Worm (Caenorhabditis elegans) whole organism, young adult: Measurements from ENCODE around the gene tbc-2.
A peak's percentile ranks its signal among the peaks of the same experiment; 100 is the strongest.

Source experiments
- B0261.1 ChIP-seq: sonication (generic microtip); optimal IDR thresholded peaks from 2 replicates; lab custom pipeline; 2016; ENCODE audit warnings: mild to moderate bottlenecking, missing genetic modification characterization, moderate library complexity, missing compliant biosample characterization
- B0336.3 ChIP-seq: fragments of 200-800 bp; sonication (Bioruptor generic); IDR thresholded peaks from 2 replicates; pipeline ENCODE4 v1.3.6; 2022; ENCODE audit warnings: missing genetic modification characterization, missing compliant biosample characterization
- C17E4.6 ChIP-seq: fragments of 200-800 bp; sonication (Bioruptor generic); IDR thresholded peaks from 2 replicates; pipeline ENCODE4 v1.3.6; 2022; ENCODE audit warnings: missing genetic modification reagents, missing genetic modification characterization, missing compliant biosample characterization
- D2030.7 ChIP-seq: fragments of 200-800 bp; sonication (Bioruptor generic); IDR thresholded peaks from 2 replicates; pipeline ENCODE4 v1.3.6; 2022; ENCODE audit warnings: missing genetic modification reagents, missing genetic modification characterization, missing compliant biosample characterization
- F10E7.11 ChIP-seq: sonication (generic microtip); optimal IDR thresholded peaks from 2 replicates; lab custom pipeline; 2017; ENCODE audit warnings: mild to moderate bottlenecking, missing genetic modification characterization, moderate library complexity, missing compliant biosample characterization
- F23B12.7 ChIP-seq: sonication (generic microtip); optimal IDR thresholded peaks from 2 replicates; lab custom pipeline; 2017; ENCODE audit warnings: missing genetic modification characterization, mild to moderate bottlenecking, missing compliant biosample characterization, antibody characterized with exemption, moderate library complexity; ENCODE audit not compliant: insufficient read depth
- F39B2.1 ChIP-seq: fragments of 200-800 bp; sonication (Bioruptor generic); IDR thresholded peaks from 2 replicates; pipeline ENCODE4 v1.3.6; 2022; ENCODE audit warnings: missing genetic modification reagents, missing genetic modification characterization, missing compliant biosample characterization
- F49E8.2 ChIP-seq: sonication (generic microtip); optimal IDR thresholded peaks from 3 replicates; lab custom pipeline; 2017; ENCODE audit warnings: missing genetic modification characterization, mild to moderate bottlenecking, missing compliant biosample characterization, antibody characterized with exemption, moderate library complexity; ENCODE audit not compliant: insufficient read depth
- F55B11.4 ChIP-seq: sonication (generic microtip); optimal IDR thresholded peaks from 2 replicates; lab custom pipeline; 2016; ENCODE audit warnings: missing compliant biosample characterization, missing genetic modification characterization, borderline replicate concordance; ENCODE audit not compliant: insufficient read depth
- Y53G8AR.9 ChIP-seq: fragments of 200-800 bp; sonication (Bioruptor generic); conservative IDR thresholded peaks from 2 replicates; pipeline ENCODE4 v1.3.6; 2022; ENCODE audit warnings: missing genetic modification reagents, missing genetic modification characterization, missing compliant biosample characterization
- bed-2 ChIP-seq: fragments of 200-800 bp; sonication (Bioruptor generic); IDR thresholded peaks from 2 replicates; pipeline ENCODE4 v1.3.6; 2022; ENCODE audit warnings: missing genetic modification reagents, missing genetic modification characterization, missing compliant biosample characterization
- ceh-27 ChIP-seq: fragments of 200-800 bp; sonication (Bioruptor generic); optimal IDR thresholded peaks from 2 replicates; lab custom pipeline; 2018; ENCODE audit warnings: mild to moderate bottlenecking, missing genetic modification characterization, moderate library complexity, missing compliant biosample characterization
- efl-1 ChIP-seq: fragments of 150-350 bp; optimal IDR thresholded peaks from 2 replicates; lab custom pipeline; 2014; ENCODE audit warnings: missing biosample characterization, missing genetic modification reagents, missing genetic modification characterization
- egl-44 ChIP-seq: fragments of 200-800 bp; sonication (Bioruptor generic); IDR thresholded peaks from 2 replicates; pipeline ENCODE4 v1.3.6; 2022; ENCODE audit warnings: missing genetic modification reagents, missing genetic modification characterization, missing compliant biosample characterization
- fkh-3 ChIP-seq: sonication (generic microtip); optimal IDR thresholded peaks from 2 replicates; lab custom pipeline; 2016; ENCODE audit warnings: mild to moderate bottlenecking, missing genetic modification characterization, missing compliant biosample characterization
- him-1 ChIP-seq: sonication (generic microtip); optimal IDR thresholded peaks from 2 replicates; lab custom pipeline; 2016; ENCODE audit warnings: missing genotype, missing genetic modification reagents, missing genetic modification characterization, missing compliant biosample characterization
- hlh-26 ChIP-seq: fragments of 200-800 bp; sonication (Bioruptor generic); conservative IDR thresholded peaks from 2 replicates; pipeline ENCODE4 v1.3.6; 2022; ENCODE audit warnings: missing genetic modification reagents, missing genetic modification characterization, missing compliant biosample characterization
- let-526 ChIP-seq: fragments of 200-800 bp; sonication (Bioruptor generic); IDR thresholded peaks from 2 replicates; pipeline ENCODE4 v1.3.6; 2022; ENCODE audit warnings: missing genetic modification reagents, missing genetic modification characterization, missing compliant biosample characterization
- let-607 ChIP-seq, 2 experiments: fragments of 200-800 bp in 1 of 2; sonication (Bioruptor generic) in 1 of 2; sonication (generic microtip) in 1 of 2; optimal IDR thresholded peaks; 2 replicates each; lab custom pipeline; 2016 to 2018; ENCODE audit warnings: mild to moderate bottlenecking in 2 of 2, missing compliant biosample characterization in 2 of 2, missing genetic modification characterization in 2 of 2, moderate library complexity in 2 of 2, missing genotype in 1 of 2
- lin-54 ChIP-seq: fragments of 200-800 bp; sonication (Bioruptor generic); optimal IDR thresholded peaks from 2 replicates; lab custom pipeline; 2018; ENCODE audit warnings: mild to moderate bottlenecking, missing genetic modification characterization, missing compliant biosample characterization
- madf-8 ChIP-seq: fragments of 200-800 bp; sonication (Bioruptor generic); conservative IDR thresholded peaks from 2 replicates; pipeline ENCODE4 v1.3.6; 2022; ENCODE audit warnings: missing genetic modification reagents, missing genetic modification characterization, missing compliant biosample characterization
- nfya-1 ChIP-seq: sonication (generic microtip); optimal IDR thresholded peaks from 2 replicates; lab custom pipeline; 2017; ENCODE audit warnings: antibody characterized with exemption, missing compliant biosample characterization, missing genetic modification characterization, borderline replicate concordance; ENCODE audit not compliant: insufficient read depth
- nfya-2 ChIP-seq: fragments of 200-800 bp; sonication (Bioruptor generic); IDR thresholded peaks from 2 replicates; pipeline ENCODE4 v1.3.6; 2022; ENCODE audit warnings: missing genetic modification reagents, missing genetic modification characterization, missing compliant biosample characterization
- nhr-27 ChIP-seq: fragments of 200-800 bp; sonication (Bioruptor generic); optimal IDR thresholded peaks from 2 replicates; lab custom pipeline; 2018; ENCODE audit warnings: mild to moderate bottlenecking, missing genetic modification characterization, moderate library complexity, missing compliant biosample characterization
- nhr-80 ChIP-seq: sonication (generic microtip); optimal IDR thresholded peaks from 2 replicates; lab custom pipeline; 2016; ENCODE audit warnings: missing genetic modification characterization, missing compliant biosample characterization
- pbrm-1 ChIP-seq: fragments of 200-800 bp; sonication (Bioruptor generic); IDR thresholded peaks from 2 replicates; pipeline ENCODE4 v1.3.6; 2022; ENCODE audit warnings: missing genetic modification reagents, missing genetic modification characterization, missing compliant biosample characterization
- rec-8 ChIP-seq, 2 experiments: sonication (generic microtip); optimal IDR thresholded peaks; 2 replicates each; lab custom pipeline; 2016; ENCODE audit warnings: mild to moderate bottlenecking in 2 of 2, missing genetic modification characterization in 2 of 2, missing genetic modification reagents in 2 of 2, missing genotype in 2 of 2, missing biosample characterization in 1 of 2, missing compliant biosample characterization in 1 of 2, moderate library complexity in 1 of 2
- repo-1 ChIP-seq: sonication (generic microtip); optimal IDR thresholded peaks from 2 replicates; lab custom pipeline; 2017; ENCODE audit warnings: mild to moderate bottlenecking, missing genetic modification characterization, missing compliant biosample characterization
- sdz-38 ChIP-seq: sonication (generic microtip); optimal IDR thresholded peaks from 2 replicates; lab custom pipeline; 2016; ENCODE audit warnings: missing genotype, missing genetic modification characterization, missing compliant biosample characterization
- snpc-1.3 ChIP-seq: sonication (generic microtip); optimal IDR thresholded peaks from 2 replicates; lab custom pipeline; 2017; ENCODE audit warnings: missing genetic modification characterization, mild to moderate bottlenecking, missing compliant biosample characterization, antibody characterized with exemption, moderate library complexity, missing genotype, missing genetic modification reagents; ENCODE audit not compliant: insufficient read depth
- tbx-9 ChIP-seq: sonication (generic microtip); optimal IDR thresholded peaks from 2 replicates; lab custom pipeline; 2016; ENCODE audit warnings: borderline replicate concordance, missing genetic modification characterization, inconsistent platforms, missing compliant biosample characterization
- zfh-2 ChIP-seq: fragments of 200-800 bp; sonication (Bioruptor generic); conservative IDR thresholded peaks from 2 replicates; pipeline ENCODE4 v1.3.6; 2022; ENCODE audit warnings: missing genetic modification reagents, missing genetic modification characterization, missing compliant biosample characterization
- ztf-18 ChIP-seq: sonication (generic microtip); optimal IDR thresholded peaks from 2 replicates; lab custom pipeline; 2016; ENCODE audit warnings: missing genotype, mild to moderate bottlenecking, missing genetic modification characterization, missing compliant biosample characterization
- ztf-26 ChIP-seq: sonication (generic microtip); optimal IDR thresholded peaks from 2 replicates; lab custom pipeline; 2017; ENCODE audit warnings: missing genetic modification characterization, missing compliant biosample characterization
- ztf-28 ChIP-seq: fragments of 200-800 bp; sonication (Bioruptor generic); IDR thresholded peaks from 2 replicates; pipeline ENCODE4 v1.3.6; 2022; ENCODE audit warnings: missing genetic modification reagents, missing genetic modification characterization, missing compliant biosample characterization

The tbc-2 gene

DNA sequence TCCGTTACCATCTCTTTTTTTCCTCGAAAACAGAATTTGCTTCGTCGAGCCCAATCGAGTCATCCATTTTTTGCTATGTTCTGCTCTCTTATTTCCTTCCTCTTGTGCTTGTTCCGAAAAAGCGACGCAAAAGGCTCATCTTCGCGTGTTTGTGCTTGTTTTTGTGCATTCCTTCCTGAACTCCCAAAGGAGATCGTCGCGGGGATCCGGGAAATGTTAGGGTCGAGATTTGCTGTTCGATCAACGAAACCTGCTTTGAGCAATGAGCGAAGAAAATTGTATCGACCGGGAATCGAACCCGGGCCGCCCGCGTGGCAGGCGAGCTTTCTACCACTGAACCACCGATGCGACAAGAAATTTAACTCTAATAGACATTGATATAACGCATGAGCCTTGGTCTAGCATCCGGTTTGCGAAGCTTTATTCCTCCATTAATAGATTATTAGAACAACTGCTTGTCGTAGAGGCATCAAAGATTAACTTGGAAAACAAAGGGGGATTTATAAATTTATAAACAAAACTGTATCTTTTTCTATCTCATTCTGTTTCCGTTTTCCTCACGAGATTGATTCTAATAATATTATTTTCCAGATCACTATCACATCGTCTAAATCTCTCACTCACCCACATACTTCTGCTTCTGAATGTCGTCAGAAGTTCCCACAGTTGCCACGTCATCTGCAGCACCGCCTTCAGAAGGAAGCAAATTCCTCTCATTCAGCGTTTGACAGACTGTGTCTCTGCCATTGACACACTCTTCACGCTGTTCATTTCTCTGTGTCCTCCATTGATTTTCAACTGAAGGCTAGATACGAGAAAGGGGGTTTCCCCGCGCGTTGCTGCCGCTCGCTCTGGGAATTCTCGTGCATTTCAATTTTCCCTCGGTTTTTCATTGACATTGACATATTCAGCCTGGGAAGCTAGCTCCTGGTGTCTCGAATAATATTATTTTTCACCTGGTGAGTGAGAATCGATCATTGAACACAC lies 45.0 kb downstream of the tbc-2 start, which contains the start of gene K05F1.6 (continued):
- TF ChIP-seq F23B12.7 (tag; lab: Kevin White, UChicago), result peak; percentile 93
- TF ChIP-seq bed-2, result peak; percentile 61; the same call in 1 of the 2 replicates
- TF ChIP-seq ztf-28, result peak; percentile 86
- TF ChIP-seq fkh-3 (tag; lab: Kevin White, UChicago), result peak; percentile 66
- TF ChIP-seq B0336.3 (GFP tag; lab: Robert Waterston, UW), result peak; percentile 83; the same call in 1 of the 2 replicates
- TF ChIP-seq let-607 (tag; optimal IDR thresholded peaks at IDR 0.05; lab: Kevin White, UChicago), result peak; percentile 40 to 65
- peak; percentile 77 for TF ChIP-seq F49E8.2 (tag; lab: Kevin White, UChicago)
- TF ChIP-seq zfh-2 (GFP tag; lab: Robert Waterston, UW), result no peak; the same call in 1 of the 2 replicates
- peak; percentile 82 for TF ChIP-seq repo-1 (tag; lab: Kevin White, UChicago)
- no peak for TF ChIP-seq efl-1
- TF ChIP-seq madf-8 (GFP tag; lab: Robert Waterston, UW), result 0 out of 2 replicates have a peak, but pooled peaks have one; percentile 5
- peak; percentile 81 for TF ChIP-seq ztf-18
- peak; percentile 63 for TF ChIP-seq ztf-26
- no peak for TF ChIP-seq F55B11.4
- TF ChIP-seq B0261.1 (tag; lab: Kevin White, UChicago), result peak; percentile 94
- TF ChIP-seq nfya-1 (tag; lab: Kevin White, UChicago), result no peak
- 0 out of 2 replicates have a peak, but pooled peaks have one; percentile 18 for TF ChIP-seq F39B2.1 (GFP tag; lab: Robert Waterston, UW)
- TF ChIP-seq lin-54, result peak; percentile 74
- TF ChIP-seq nhr-80 (tag; lab: Kevin White, UChicago), result peak; percentile 81
- peak; percentile 81 to 91 for TF ChIP-seq rec-8 (tag; optimal IDR thresholded peaks at IDR 0.05; lab: Kevin White, UChicago)
- TF ChIP-seq D2030.7 (GFP tag; lab: Robert Waterston, UW), result peak; percentile 89
- TF ChIP-seq snpc-1.3, result peak; percentile 59
- TF ChIP-seq let-526 (GFP tag; lab: Robert Waterston, UW), result peak; percentile 67; the same call in 1 of the 2 replicates
- no peak for TF ChIP-seq hlh-26 (GFP tag; lab: Robert Waterston, UW)
- TF ChIP-seq nhr-27, result peak; percentile 60
- TF ChIP-seq Y53G8AR.9 (GFP tag; lab: Robert Waterston, UW), result peak; percentile 77; the same call in 1 of the 2 replicates
- TF ChIP-seq tbx-9, result no peak
- TF ChIP-seq pbrm-1 (GFP tag; lab: Robert Waterston, UW), result peak; percentile 79
- TF ChIP-seq ceh-27 (GFP tag; lab: Kevin White, UChicago), result peak; percentile 44
- 0 out of 2 replicates have a peak, but pooled peaks have one; percentile 62 for TF ChIP-seq C17E4.6 (GFP tag; lab: Robert Waterston, UW)
- peak; percentile 75 for TF ChIP-seq F10E7.11 (tag; lab: Kevin White, UChicago)
- TF ChIP-seq sdz-38 (tag; lab: Kevin White, UChicago), result no peak
- TF ChIP-seq egl-44 (GFP tag; lab: Robert Waterston, UW), result peak; percentile 85
- 0 out of 2 replicates have a peak, but pooled peaks have one; percentile 23 for TF ChIP-seq nfya-2 (GFP tag; lab: Robert Waterston, UW)
- TF ChIP-seq him-1 (tag; lab: Kevin White, UChicago), result peak; percentile 83
